Worm (Caenorhabditis elegans) whole organism, mixed stage, embryonic: ENCODE results near the gene cutl-9.
A peak's percentile ranks its signal among the peaks of the same experiment; 100 is the strongest.

ENCODE experiments used
- ces-1 ChIP-seq: fragments of 150-350 bp; optimal IDR thresholded peaks from 2 replicates; lab custom pipeline; 2014; ENCODE audit warnings: missing biosample characterization, missing genetic modification reagents, missing genetic modification characterization
- elt-3 ChIP-seq: fragments of 150-350 bp; optimal IDR thresholded peaks from 2 replicates; lab custom pipeline; 2014; ENCODE audit warnings: missing biosample characterization, missing genetic modification characterization
- ham-2 ChIP-seq: fragments of 200-800 bp; sonication (Bioruptor generic); optimal IDR thresholded peaks from 2 replicates; lab custom pipeline; 2018; ENCODE audit warnings: mild to moderate bottlenecking, missing genetic modification characterization, missing compliant biosample characterization
- mab-5 ChIP-seq: fragments of 150-350 bp; optimal IDR thresholded peaks from 2 replicates; lab custom pipeline; 2014; ENCODE audit warnings: missing biosample characterization, missing genetic modification characterization
- mls-2 ChIP-seq: sonication (generic microtip); optimal IDR thresholded peaks from 2 replicates; lab custom pipeline; 2016; ENCODE audit warnings: mild to moderate bottlenecking, missing genetic modification characterization, moderate library complexity, missing compliant biosample characterization
- nhr-12 ChIP-seq: fragments of 150-350 bp; optimal IDR thresholded peaks from 2 replicates; lab custom pipeline; 2014; ENCODE audit warnings: missing biosample characterization, missing genetic modification characterization
- nhr-28 ChIP-seq: fragments of 150-350 bp; optimal IDR thresholded peaks from 2 replicates; lab custom pipeline; 2014; ENCODE audit warnings: missing biosample characterization, missing genetic modification characterization
- nhr-76 ChIP-seq: sonication (generic microtip); optimal IDR thresholded peaks from 2 replicates; lab custom pipeline; 2017; ENCODE audit warnings: missing biosample characterization, missing genetic modification characterization
- pha-4 ChIP-seq: fragments of 150-350 bp; optimal IDR thresholded peaks from 2 replicates; lab custom pipeline; 2018; ENCODE audit warnings: missing biosample characterization, missing genetic modification reagents, missing genetic modification characterization
- snpc-4 ChIP-seq: fragments of 150-350 bp; optimal IDR thresholded peaks from 2 replicates; lab custom pipeline; 2014; ENCODE audit warnings: missing biosample characterization, missing genetic modification characterization
- unc-39 ChIP-seq: fragments of 150-350 bp; optimal IDR thresholded peaks from 2 replicates; lab custom pipeline; 2014; ENCODE audit warnings: missing biosample characterization, missing genetic modification characterization

ce11 chrII:10598970-10599369 is 23.1 kb upstream of the cutl-9 start, which contains the start of gene C14A4.9:
- TF ChIP-seq nhr-28 (tag; lab: Kevin White, UChicago), result no peak
- peak; percentile 79 for TF ChIP-seq elt-3 (tag; lab: Kevin White, UChicago)
- no peak for TF ChIP-seq mls-2 (tag; lab: Kevin White, UChicago)
- no peak for TF ChIP-seq mab-5 (tag; lab: Kevin White, UChicago)
- TF ChIP-seq snpc-4 (tag; lab: Kevin White, UChicago), result no peak
- TF ChIP-seq nhr-12, result no peak
- TF ChIP-seq ces-1 (GFP tag; lab: Kevin White, UChicago), result no peak
- no peak for TF ChIP-seq nhr-76 (tag; lab: Kevin White, UChicago)
- TF ChIP-seq ham-2, result no peak
- TF ChIP-seq pha-4, result no peak
- no peak for TF ChIP-seq unc-39
